Fruit fly (Drosophila melanogaster): ENCODE results near the gene bowl.

bowl gene

DNA sequence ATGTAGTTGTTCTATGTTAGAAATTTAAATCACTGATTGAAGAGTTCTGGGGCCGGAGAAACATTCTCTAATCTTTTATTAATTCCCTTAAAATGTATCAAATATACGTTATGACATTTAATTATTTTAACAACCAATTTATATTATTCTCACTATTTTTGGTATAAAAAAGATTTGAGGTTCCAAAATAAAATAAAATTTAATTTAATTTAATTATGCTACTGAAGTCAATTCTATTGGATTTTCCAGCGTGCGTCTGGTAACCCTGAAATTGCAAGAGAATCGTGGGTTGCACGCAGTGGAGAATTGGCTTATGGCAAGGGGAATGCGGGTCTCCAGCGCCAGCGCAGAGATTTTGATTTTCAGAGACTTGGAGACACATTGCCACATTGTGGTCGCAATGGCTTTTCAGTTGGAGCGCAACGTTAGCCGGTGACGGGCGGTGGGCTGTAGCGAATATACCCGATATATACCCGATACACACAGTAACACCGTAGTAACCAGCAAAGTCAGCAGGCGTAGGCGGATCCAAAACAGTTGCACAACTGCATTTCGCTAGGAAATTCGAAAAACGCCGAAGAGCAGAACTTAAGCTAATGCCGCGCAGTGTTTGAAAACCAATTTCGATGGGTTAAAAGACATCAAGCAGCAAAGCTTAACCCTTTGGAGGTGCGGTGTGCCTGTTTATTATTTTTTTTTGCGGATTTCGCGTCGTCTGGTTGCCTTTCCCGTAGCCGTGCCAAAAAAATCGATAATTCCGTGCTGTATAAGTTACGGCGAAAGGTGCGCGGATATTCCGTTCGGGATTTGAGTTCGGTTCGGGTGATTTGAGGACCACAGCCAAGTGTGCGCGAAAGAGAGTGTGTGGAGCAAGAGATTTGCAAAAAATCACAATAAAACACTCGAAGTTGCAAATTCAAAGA, 34.0 kb downstream of the bowl start (continued):
- no peak for TF ChIP-seq Stat92E (GFP tag; optimal IDR thresholded peaks at IDR 0.05)
- TF ChIP-seq CG4707 (GFP tag; optimal IDR thresholded peaks at IDR 0.05) = no peak
- no peak for TF ChIP-seq Ets97D (GFP tag; optimal IDR thresholded peaks at IDR 0.05)
- TF ChIP-seq Atf-2 (GFP tag; optimal IDR thresholded peaks at IDR 0.05) = no peak
- peak; percentile 64 for TF ChIP-seq CG10979 (tag; optimal IDR thresholded peaks at IDR 0.05)
- TF ChIP-seq CG8765 (GFP tag; IDR thresholded peaks at IDR 0.05) = no peak
- TF ChIP-seq CG1603 (tag; optimal IDR thresholded peaks at IDR 0.05) = no peak
- TF ChIP-seq cas (GFP tag; IDR thresholded peaks at IDR 0.05) = no peak
- TF ChIP-seq Fer3 (tag; optimal IDR thresholded peaks at IDR 0.05) = no peak
- TF ChIP-seq dpn (GFP tag; optimal IDR thresholded peaks at IDR 0.05) = no peak
- peak; percentile 11 for TF ChIP-seq CG17359 (tag; optimal IDR thresholded peaks at IDR 0.05)
- no peak for TF ChIP-seq pfk (GFP tag; optimal IDR thresholded peaks at IDR 0.05)
- peak; percentile 10 for TF ChIP-seq trem (tag; optimal IDR thresholded peaks at IDR 0.05)
- no peak for TF ChIP-seq CG13624 (GFP tag; optimal IDR thresholded peaks at IDR 0.05)
- TF ChIP-seq CG11456 (GFP tag; IDR thresholded peaks at IDR 0.05) = peak; percentile 19; the same call in 1 of the 3 replicates
- no peak for TF ChIP-seq fu2 (GFP tag; optimal IDR thresholded peaks at IDR 0.05)
- peak; percentile 53 for TF ChIP-seq az2 (GFP tag; optimal IDR thresholded peaks at IDR 0.05)
- no peak for TF ChIP-seq sima (GFP tag; optimal IDR thresholded peaks at IDR 0.05)
- no peak for TF ChIP-seq CG17829 (tag; optimal IDR thresholded peaks at IDR 0.05)
- TF ChIP-seq cwo (GFP tag; optimal IDR thresholded peaks at IDR 0.05) = no peak
- no peak for TF ChIP-seq CG3726 (GFP tag; IDR thresholded peaks at IDR 0.05)
- TF ChIP-seq NC2β (GFP tag; optimal IDR thresholded peaks at IDR 0.05) = no peak
- TF ChIP-seq CG15514 (GFP tag; optimal IDR thresholded peaks at IDR 0.05) = no peak
- TF ChIP-seq Bteb2 (GFP tag; optimal IDR thresholded peaks at IDR 0.05) = no peak
- TF ChIP-seq CG16779 (GFP tag; IDR thresholded peaks at IDR 0.05) = no peak
- no peak for TF ChIP-seq CG32767 (GFP tag; IDR thresholded peaks at IDR 0.05)
- 0 out of 2 replicates have a peak, but pooled peaks have one; percentile 27 for TF ChIP-seq inv (GFP tag; IDR thresholded peaks at IDR 0.05; ENCODE audit: partially characterized antibody)
- no peak for TF ChIP-seq CG8944 (GFP tag; optimal IDR thresholded peaks at IDR 0.05)
- no peak for TF ChIP-seq gt (GFP tag; IDR thresholded peaks at IDR 0.05)
- TF ChIP-seq mam (GFP tag; optimal IDR thresholded peaks at IDR 0.05) = no peak
- no peak for TF ChIP-seq stwl (tag; optimal IDR thresholded peaks at IDR 0.05)
- TF ChIP-seq gcm (GFP tag; optimal IDR thresholded peaks at IDR 0.05) = peak; percentile 10
- no peak for TF ChIP-seq en (GFP tag; optimal IDR thresholded peaks at IDR 0.05)
- no peak for TF ChIP-seq HmgD (GFP tag; optimal IDR thresholded peaks at IDR 0.05)
- no peak for TF ChIP-seq dati (GFP tag; IDR thresholded peaks at IDR 0.05)
- no peak for TF ChIP-seq Usf (GFP tag; optimal IDR thresholded peaks at IDR 0.05)
- peak; percentile 64 for TF ChIP-seq CG9437 (GFP tag; optimal IDR thresholded peaks at IDR 0.05)
- TF ChIP-seq CG9609 (GFP tag; optimal IDR thresholded peaks at IDR 0.05) = no peak
- TF ChIP-seq pnt (GFP tag; optimal IDR thresholded peaks at IDR 0.05) = no peak
- no peak; the same call in 1 of the 2 replicates for TF ChIP-seq ttk (GFP tag; IDR thresholded peaks at IDR 0.05)
- TF ChIP-seq CG31365 (tag; optimal IDR thresholded peaks at IDR 0.05) = no peak
- no peak for TF ChIP-seq da (GFP tag; optimal IDR thresholded peaks at IDR 0.05)
- no peak for TF ChIP-seq CG2889 (GFP tag; IDR thresholded peaks at IDR 0.05)
- TF ChIP-seq Antp (GFP tag; optimal IDR thresholded peaks at IDR 0.05) = no peak
- TF ChIP-seq CG1233 (GFP tag; optimal IDR thresholded peaks at IDR 0.05) = peak; percentile 20
- TF ChIP-seq GATAe (GFP tag; conservative IDR thresholded peaks at IDR 0.05) = no peak
- no peak for TF ChIP-seq aop (GFP tag; IDR thresholded peaks at IDR 0.05)
- no peak for TF ChIP-seq CG1647 (GFP tag; optimal IDR thresholded peaks at IDR 0.05)
- TF ChIP-seq Eip74EF (GFP tag; optimal IDR thresholded peaks at IDR 0.05) = peak in 1 of 2 experiments; percentile 38

Measured in whole organism, embryonic.